Fruit fly (Drosophila melanogaster) whole organism, embryonic: Measurements from ENCODE around the gene Hrs.

Experiments used
- Bdp1 ChIP-seq: fragments of 200-800 bp; sonication (Bioruptor generic); optimal IDR thresholded peaks from 3 replicates; lab custom pipeline; 2016; ENCODE audit warnings: missing biosample characterization, missing genetic modification characterization
- CG10366 ChIP-seq: fragments of 200-800 bp; sonication (Bioruptor generic); IDR thresholded peaks from 2 replicates; pipeline ENCODE4 v1.3.6; 2022; ENCODE audit warnings: missing biosample characterization, missing genetic modification characterization
- CG12744 ChIP-seq: fragments of 200-800 bp; sonication (Bioruptor generic); optimal IDR thresholded peaks from 2 replicates; lab custom pipeline; 2016; ENCODE audit warnings: missing biosample characterization, missing genetic modification characterization
- CG15269 ChIP-seq: fragments of 200-800 bp; sonication (Bioruptor generic); optimal IDR thresholded peaks from 2 replicates; lab custom pipeline; 2018; ENCODE audit warnings: missing biosample characterization, mild to moderate bottlenecking, missing genetic modification characterization, moderate library complexity
- CG17829 ChIP-seq: fragments of 200-800 bp; optimal IDR thresholded peaks from 2 replicates; lab custom pipeline; 2019; ENCODE audit warnings: missing biosample characterization, mild to moderate bottlenecking, missing genetic modification characterization, moderate library complexity
- CG17912 ChIP-seq: fragments of 200-800 bp; sonication (Bioruptor generic); optimal IDR thresholded peaks from 2 replicates; lab custom pipeline; 2018; ENCODE audit warnings: missing biosample characterization, mild to moderate bottlenecking, missing genetic modification characterization
- CG18476 ChIP-seq: fragments of 200-800 bp; sonication (Bioruptor generic); optimal IDR thresholded peaks from 2 replicates; lab custom pipeline; 2016; ENCODE audit warnings: missing biosample characterization, mild to moderate bottlenecking, missing genetic modification characterization
- CG2875 ChIP-seq: fragments of 200-800 bp; sonication (Bioruptor generic); optimal IDR thresholded peaks from 2 replicates; lab custom pipeline; 2017; ENCODE audit warnings: missing biosample characterization, mild to moderate bottlenecking, missing genetic modification characterization, missing genetic modification reagents
- CG34422 ChIP-seq: fragments of 200-800 bp; sonication (Bioruptor generic); IDR thresholded peaks from 3 replicates; pipeline ENCODE4 v1.3.6; 2022; ENCODE audit warnings: missing biosample characterization, missing genetic modification characterization
- CG42726 ChIP-seq: fragments of 200-800 bp; sonication (Bioruptor generic); IDR thresholded peaks from 2 replicates; pipeline ENCODE4 v1.3.6; 2022; ENCODE audit warnings: missing biosample characterization, missing genetic modification characterization; ENCODE audit not compliant: partially characterized antibody
- CG4282 ChIP-seq: fragments of 200-800 bp; sonication (Bioruptor generic); optimal IDR thresholded peaks from 2 replicates; lab custom pipeline; 2016; ENCODE audit warnings: missing biosample characterization, missing genetic modification characterization
- CG5953 ChIP-seq: fragments of 200-800 bp; sonication (Bioruptor generic); IDR thresholded peaks from 2 replicates; pipeline ENCODE4 v1.3.6; 2022; ENCODE audit warnings: missing biosample characterization, missing genetic modification characterization
- CG6272 ChIP-seq: fragments of 200-800 bp; sonication (Bioruptor generic); IDR thresholded peaks from 2 replicates; pipeline ENCODE4 v1.3.6; 2022; ENCODE audit warnings: missing biosample characterization, missing genetic modification characterization
- CG6654 ChIP-seq: fragments of 200-800 bp; sonication (Bioruptor generic); optimal IDR thresholded peaks from 2 replicates; lab custom pipeline; 2017; ENCODE audit warnings: missing biosample characterization, mild to moderate bottlenecking, missing genetic modification characterization
- CG6765 ChIP-seq: fragments of 200-800 bp; sonication (Bioruptor generic); optimal IDR thresholded peaks from 3 replicates; lab custom pipeline; 2017; ENCODE audit warnings: missing biosample characterization, mild to moderate bottlenecking, missing genetic modification characterization
- CG8388 ChIP-seq: fragments of 200-800 bp; sonication (Bioruptor generic); optimal IDR thresholded peaks from 2 replicates; lab custom pipeline; 2019; ENCODE audit warnings: missing biosample characterization, mild to moderate bottlenecking, missing genetic modification characterization, moderate library complexity
- Dad ChIP-seq: fragments of 200-800 bp; sonication (Bioruptor generic); optimal IDR thresholded peaks from 3 replicates; lab custom pipeline; 2016; ENCODE audit warnings: missing biosample characterization, missing genetic modification characterization
- Dek ChIP-seq: fragments of 200-800 bp; sonication (Bioruptor generic); optimal IDR thresholded peaks from 3 replicates; lab custom pipeline; 2019; ENCODE audit warnings: missing biosample characterization, mild to moderate bottlenecking, missing genetic modification characterization, moderate library complexity
- Ets97D ChIP-seq: fragments of 200-800 bp; sonication (Bioruptor generic); optimal IDR thresholded peaks from 3 replicates; lab custom pipeline; 2016; ENCODE audit warnings: missing biosample characterization, missing genetic modification characterization
- HHEX ChIP-seq: fragments of 200-800 bp; sonication (Bioruptor generic); optimal IDR thresholded peaks from 3 replicates; lab custom pipeline; 2017; ENCODE audit warnings: missing biosample characterization, mild to moderate bottlenecking, missing genetic modification characterization, missing genetic modification reagents
- HLHmδ ChIP-seq: fragments of 200-800 bp; sonication (Bioruptor generic); optimal IDR thresholded peaks from 2 replicates; lab custom pipeline; 2018; ENCODE audit warnings: missing biosample characterization, mild to moderate bottlenecking, missing genetic modification characterization, moderate library complexity
- Hsf ChIP-seq: fragments of 200-800 bp; sonication (Bioruptor generic); optimal IDR thresholded peaks from 3 replicates; lab custom pipeline; 2016; ENCODE audit warnings: missing biosample characterization, missing genetic modification characterization
- Lpt ChIP-seq: fragments of >200 bp; optimal IDR thresholded peaks from 2 replicates; lab custom pipeline; 2018; ENCODE audit warnings: missing biosample characterization, missing genetic modification characterization
- MBD-R2 ChIP-seq: fragments of 200-800 bp; sonication (Bioruptor generic); IDR thresholded peaks from 2 replicates; pipeline ENCODE4 v1.3.6; 2022; ENCODE audit warnings: missing biosample characterization, missing genetic modification characterization
- Nf-YB ChIP-seq: fragments of 200-800 bp; sonication (Bioruptor generic); optimal IDR thresholded peaks from 3 replicates; lab custom pipeline; 2019; ENCODE audit warnings: missing biosample characterization, mild to moderate bottlenecking, missing genetic modification characterization, moderate library complexity
- Oaz ChIP-seq: fragments of 200-800 bp; sonication (Bioruptor generic); IDR thresholded peaks from 2 replicates; pipeline ENCODE4 v1.3.6; 2022; ENCODE audit warnings: missing biosample characterization, missing genetic modification characterization
- Opbp ChIP-seq: fragments of 200-800 bp; sonication (Bioruptor generic); IDR thresholded peaks from 3 replicates; pipeline ENCODE4 v1.3.6; 2022; ENCODE audit warnings: missing biosample characterization, missing genetic modification characterization; ENCODE audit not compliant: partially characterized antibody
- Optix ChIP-seq: fragments of 200-800 bp; sonication (Bioruptor generic); IDR thresholded peaks from 3 replicates; pipeline ENCODE4 v1.3.6; 2022; ENCODE audit warnings: missing biosample characterization, missing genetic modification characterization
- Rfx ChIP-seq: fragments of 200-800 bp; sonication (Bioruptor generic); IDR thresholded peaks from 2 replicates; pipeline ENCODE4 v1.3.6; 2022; ENCODE audit warnings: missing biosample characterization, missing genetic modification characterization
- Sry-δ ChIP-seq: fragments of 200-800 bp; sonication (Bioruptor generic); optimal IDR thresholded peaks from 2 replicates; lab custom pipeline; 2016; ENCODE audit warnings: missing biosample characterization, missing genetic modification characterization
- Ssrp ChIP-seq: fragments of 200-800 bp; sonication (Bioruptor generic); optimal IDR thresholded peaks from 2 replicates; lab custom pipeline; 2018; ENCODE audit warnings: missing biosample characterization, mild to moderate bottlenecking, missing genetic modification characterization, moderate library complexity
- Trl ChIP-seq, 3 experiments: fragments of >200 bp in 2 of 3; fragments of 200-800 bp in 1 of 3; sonication (Bioruptor generic) in 1 of 3; optimal IDR thresholded peaks; 2 replicates in 1 of 3; 3 replicates in 2 of 3; lab custom pipeline; 2016 to 2017; ENCODE audit warnings: missing biosample characterization in 1 of 3, missing genetic modification characterization in 1 of 3
- Vsx1 ChIP-seq: fragments of 200-800 bp; sonication (Bioruptor generic); optimal IDR thresholded peaks from 2 replicates; lab custom pipeline; 2017; ENCODE audit warnings: missing biosample characterization, mild to moderate bottlenecking, missing genetic modification characterization, missing genetic modification reagents
- al ChIP-seq: fragments of 200-800 bp; sonication (Bioruptor generic); IDR thresholded peaks from 2 replicates; pipeline ENCODE4 v1.3.6; 2022; ENCODE audit warnings: missing biosample characterization, missing genetic modification characterization
- bigmax ChIP-seq: fragments of 200-800 bp; sonication (Bioruptor generic); optimal IDR thresholded peaks from 2 replicates; lab custom pipeline; 2018; ENCODE audit warnings: missing biosample characterization, mild to moderate bottlenecking, missing genetic modification characterization
- cwo ChIP-seq: fragments of 200-800 bp; sonication (Bioruptor generic); optimal IDR thresholded peaks from 3 replicates; lab custom pipeline; 2017; ENCODE audit warnings: missing biosample characterization, missing genetic modification characterization, mild to moderate bottlenecking, moderate library complexity, missing genetic modification reagents
- dmrt11E ChIP-seq: fragments of 200-800 bp; sonication (Bioruptor generic); optimal IDR thresholded peaks from 3 replicates; lab custom pipeline; 2018; ENCODE audit warnings: missing biosample characterization, mild to moderate bottlenecking, missing genetic modification characterization, moderate library complexity
- ems ChIP-seq: fragments of 200-800 bp; sonication (Bioruptor generic); optimal IDR thresholded peaks from 3 replicates; lab custom pipeline; 2016; ENCODE audit warnings: missing biosample characterization, missing genetic modification characterization
- fd64A ChIP-seq: fragments of 200-800 bp; sonication (Bioruptor generic); optimal IDR thresholded peaks from 3 replicates; lab custom pipeline; 2018; ENCODE audit warnings: missing biosample characterization, mild to moderate bottlenecking, missing genetic modification characterization
- her ChIP-seq: fragments of 200-800 bp; sonication (Bioruptor generic); optimal IDR thresholded peaks from 2 replicates; lab custom pipeline; 2016; ENCODE audit warnings: missing biosample characterization, missing genetic modification characterization
- hkb ChIP-seq, 2 experiments: fragments of 200-800 bp in 1 of 2; fragments of >200 bp in 1 of 2; sonication (Bioruptor generic) in 1 of 2; IDR thresholded peaks in 1 of 2; optimal IDR thresholded peaks in 1 of 2; 2 replicates each; pipeline versions ENCODE4 v1.3.6 to Lab custom; 2017 to 2022; ENCODE audit warnings: missing biosample characterization in 1 of 2, missing genetic modification characterization in 1 of 2
- knrl ChIP-seq: fragments of 200-800 bp; sonication (Bioruptor generic); IDR thresholded peaks from 3 replicates; pipeline ENCODE4 v1.3.6; 2022; ENCODE audit warnings: missing biosample characterization, missing genetic modification characterization; ENCODE audit not compliant: partially characterized antibody
- mam ChIP-seq: fragments of 200-800 bp; sonication (Bioruptor generic); optimal IDR thresholded peaks from 3 replicates; lab custom pipeline; 2016; ENCODE audit warnings: missing biosample characterization, missing genetic modification characterization
- mld ChIP-seq: fragments of 200-800 bp; sonication (Bioruptor generic); IDR thresholded peaks from 3 replicates; pipeline ENCODE4 v1.3.6; 2022; ENCODE audit warnings: missing biosample characterization, missing genetic modification characterization; ENCODE audit not compliant: partially characterized antibody
- pnt ChIP-seq: fragments of 200-800 bp; sonication (Bioruptor generic); optimal IDR thresholded peaks from 3 replicates; lab custom pipeline; 2016; ENCODE audit warnings: missing biosample characterization, missing genetic modification characterization
- schlank ChIP-seq: fragments of 200-800 bp; sonication (Bioruptor generic); optimal IDR thresholded peaks from 2 replicates; lab custom pipeline; 2018; ENCODE audit warnings: missing biosample characterization, mild to moderate bottlenecking, missing genetic modification characterization
- sob ChIP-seq: fragments of 200-800 bp; sonication (Bioruptor generic); IDR thresholded peaks from 2 replicates; pipeline ENCODE4 v1.3.6; 2022; ENCODE audit warnings: missing biosample characterization, missing genetic modification characterization
- zen2 ChIP-seq: fragments of 200-800 bp; sonication (Bioruptor generic); IDR thresholded peaks from 3 replicates; pipeline ENCODE4 v1.3.6; 2022; ENCODE audit warnings: missing biosample characterization, missing genetic modification characterization; ENCODE audit not compliant: partially characterized antibody
- zfh1 ChIP-seq: fragments of 200-800 bp; sonication (Bioruptor generic); IDR thresholded peaks from 3 replicates; pipeline ENCODE4 v1.3.6; 2022; ENCODE audit warnings: missing biosample characterization, missing genetic modification characterization
- zfh2 ChIP-seq: fragments of 200-800 bp; sonication (Bioruptor generic); optimal IDR thresholded peaks from 2 replicates; lab custom pipeline; 2016; ENCODE audit warnings: missing biosample characterization, missing genetic modification characterization

The Hrs gene

dm6 chr2L:2767627-2768026, 27.8 kb downstream of the Hrs start, which contains the start of the genes Taf10b and Taf10 (continued):
- no peak for TF ChIP-seq HLHmδ (GFP tag; lab: Kevin White, UChicago)
- no peak for TF ChIP-seq Nf-YB
- no peak for TF ChIP-seq CG6272 (GFP tag; lab: Robert Waterston, UW)
- TF ChIP-seq fd64A, result no peak
- no peak for TF ChIP-seq Ssrp
- peak; percentile 56 for TF ChIP-seq CG8388
- TF ChIP-seq zen2 (GFP tag; lab: Robert Waterston, UW), result peak; percentile 88
- no peak for TF ChIP-seq Oaz (GFP tag; lab: Robert Waterston, UW)
- no peak for TF ChIP-seq CG2875 (GFP tag; lab: Kevin White, UChicago)
- TF ChIP-seq Ets97D, result peak; percentile 18
- no peak for TF ChIP-seq her (GFP tag; lab: Kevin White, UChicago)
- TF ChIP-seq CG17912 (GFP tag; lab: Kevin White, UChicago), result no peak
- no peak for TF ChIP-seq zfh2 (GFP tag; lab: Kevin White, UChicago)
- TF ChIP-seq CG6765 (GFP tag; lab: Kevin White, UChicago), result no peak
- no peak for TF ChIP-seq Optix
- peak; percentile 91 for TF ChIP-seq MBD-R2 (GFP tag; lab: Robert Waterston, UW)
- peak; percentile 90 for TF ChIP-seq Opbp (GFP tag; lab: Robert Waterston, UW)
- TF ChIP-seq Trl (optimal IDR thresholded peaks at IDR 0.05; lab: Kevin White, UChicago), result no peak
- TF ChIP-seq Trl (GFP tag; optimal IDR thresholded peaks at IDR 0.05; lab: Kevin White, UChicago), result no peak
- peak; percentile 76 for TF ChIP-seq mld
- TF ChIP-seq dmrt11E, result no peak
- no peak for TF ChIP-seq zfh1 (GFP tag; lab: Robert Waterston, UW)
- TF ChIP-seq Vsx1, result no peak
- peak; percentile 61; the same call in 2 of the 3 replicates for TF ChIP-seq knrl (GFP tag; lab: Robert Waterston, UW)
- no peak for TF ChIP-seq mam (GFP tag; lab: Kevin White, UChicago)
- TF ChIP-seq CG42726, result peak; percentile 51; the same call in 1 of the 2 replicates
- no peak for TF ChIP-seq CG10366 (GFP tag; lab: Robert Waterston, UW)
- TF ChIP-seq CG4282, result no peak
- no peak for TF ChIP-seq ems (GFP tag; lab: Kevin White, UChicago)
- no peak for TF ChIP-seq sob (GFP tag; lab: Robert Waterston, UW)
- TF ChIP-seq bigmax (GFP tag; lab: Kevin White, UChicago), result no peak
- no peak for TF ChIP-seq Lpt (GFP tag; lab: Kevin White, UChicago)
- no peak for TF ChIP-seq HHEX (GFP tag; lab: Kevin White, UChicago)
- no peak for TF ChIP-seq cwo (GFP tag; lab: Kevin White, UChicago)
- no peak for TF ChIP-seq CG12744 (GFP tag; lab: Kevin White, UChicago)
- TF ChIP-seq CG15269, result no peak
- TF ChIP-seq Bdp1 (GFP tag; lab: Kevin White, UChicago), result no peak
- TF ChIP-seq CG6654, result no peak
- TF ChIP-seq CG18476 (GFP tag; lab: Kevin White, UChicago), result no peak
- TF ChIP-seq al (GFP tag; lab: Robert Waterston, UW), result no peak
- TF ChIP-seq pnt (GFP tag; lab: Kevin White, UChicago), result no peak
- TF ChIP-seq Hsf (GFP tag; lab: Kevin White, UChicago), result no peak
- no peak for TF ChIP-seq CG5953 (GFP tag; lab: Robert Waterston, UW)
- no peak for TF ChIP-seq Dek
- no peak for TF ChIP-seq Dad
- TF ChIP-seq Sry-δ (GFP tag; lab: Kevin White, UChicago), result peak; percentile 93
- TF ChIP-seq hkb (optimal IDR thresholded peaks at IDR 0.05; lab: Kevin White, UChicago), result no peak
- no peak for TF ChIP-seq hkb (GFP tag; IDR thresholded peaks at IDR 0.05; lab: Robert Waterston, UW)
- peak; percentile 27; the same call in 1 of the 2 replicates for TF ChIP-seq Rfx (GFP tag; lab: Robert Waterston, UW)
- peak; percentile 56; the same call in 2 of the 3 replicates for TF ChIP-seq CG34422 (GFP tag; lab: Robert Waterston, UW)
- TF ChIP-seq CG17829, result peak; percentile 24
- TF ChIP-seq schlank (tag; lab: Kevin White, UChicago), result no peak
